Worm (Caenorhabditis elegans) whole organism, L1 larva: ENCODE data around the gene F41E6.17.

Experiments
- ama-1 ChIP-seq: fragments of 150-350 bp; optimal IDR thresholded peaks from 2 replicates; lab custom pipeline; 2014
- ceh-63 ChIP-seq: fragments of 200-800 bp; sonication (Bioruptor generic); optimal IDR thresholded peaks from 2 replicates; lab custom pipeline; 2018; ENCODE audit warnings: mild to moderate bottlenecking, missing genetic modification characterization, missing compliant biosample characterization
- dsc-1 ChIP-seq: sonication (generic microtip); optimal IDR thresholded peaks from 2 replicates; lab custom pipeline; 2016; ENCODE audit warnings: mild to moderate bottlenecking, missing genetic modification characterization, missing compliant biosample characterization
- egl-27 ChIP-seq, 2 experiments: fragments of 150-350 bp in 1 of 2; sonication (generic microtip); optimal IDR thresholded peaks; 3 replicates each; lab custom pipeline; 2017 to 2018; ENCODE audit warnings: missing biosample characterization in 2 of 2, missing genetic modification characterization in 2 of 2, missing genetic modification reagents in 2 of 2
- elt-3 ChIP-seq, 6 experiments: fragments of 150-350 bp in 1 of 6; sonication (generic microtip); optimal IDR thresholded peaks; 2 replicates each; lab custom pipeline; 2017 to 2018; ENCODE audit warnings: missing biosample characterization in 6 of 6, missing genetic modification characterization in 6 of 6, inconsistent platforms in 1 of 6
- lin-15B ChIP-seq: fragments of 150-350 bp; sonication (generic microtip); optimal IDR thresholded peaks from 3 replicates; lab custom pipeline; 2014; ENCODE audit warnings: missing biosample characterization, missing genetic modification characterization
- nhr-90 ChIP-seq: sonication (generic microtip); optimal IDR thresholded peaks from 2 replicates; lab custom pipeline; 2016; ENCODE audit warnings: mild to moderate bottlenecking, missing genetic modification characterization, missing compliant biosample characterization; ENCODE audit not compliant: poor library complexity
- pag-3 ChIP-seq: sonication (generic microtip); optimal IDR thresholded peaks from 2 replicates; lab custom pipeline; 2017; ENCODE audit warnings: missing genetic modification characterization, mild to moderate bottlenecking, missing compliant biosample characterization, antibody characterized with exemption, borderline replicate concordance; ENCODE audit not compliant: insufficient read depth
- skn-1 ChIP-seq: fragments of 150-350 bp; optimal IDR thresholded peaks from 2 replicates; lab custom pipeline; 2014; ENCODE audit warnings: missing biosample characterization, missing genetic modification characterization
- unc-62 ChIP-seq: fragments of 150-350 bp; optimal IDR thresholded peaks from 2 replicates; lab custom pipeline; 2014; ENCODE audit warnings: missing biosample characterization, missing genetic modification reagents, missing genetic modification characterization
- unc-86 ChIP-seq: sonication (generic microtip); optimal IDR thresholded peaks from 2 replicates; lab custom pipeline; 2016; ENCODE audit warnings: missing genetic modification characterization, missing compliant biosample characterization

DNA sequence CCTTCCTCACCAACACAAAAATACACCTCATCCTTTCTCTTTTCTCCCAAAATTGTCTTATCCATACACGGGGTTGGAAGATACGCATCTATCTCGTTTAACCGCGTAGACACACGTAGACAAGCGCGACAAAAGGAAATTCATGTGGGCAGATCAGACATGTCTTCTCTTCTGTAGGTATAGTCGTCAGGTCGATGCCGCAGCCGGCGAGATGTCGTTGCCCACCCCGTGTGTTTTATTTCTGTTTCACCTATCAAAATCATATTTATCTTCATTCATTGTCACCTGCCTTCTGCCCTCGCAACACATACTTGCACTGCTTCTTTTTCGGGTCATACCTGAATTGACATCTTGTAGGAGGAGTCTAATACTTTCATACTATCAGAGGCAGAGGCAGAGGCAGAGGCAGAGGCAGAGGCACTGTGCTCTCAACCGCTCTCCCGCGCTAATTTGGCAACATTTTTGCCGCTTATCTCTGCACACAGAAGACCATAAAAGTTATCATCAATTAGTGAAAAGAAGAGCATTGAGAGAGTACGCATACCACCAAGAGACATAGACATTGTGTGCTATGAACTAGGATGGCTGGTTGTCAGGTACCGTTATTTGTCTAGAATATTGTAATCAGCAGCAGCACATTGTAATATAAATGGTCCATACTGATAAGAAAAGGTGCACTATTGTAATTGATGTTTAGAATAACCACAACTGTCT is 37.5 kb downstream of the F41E6.17 start:
- TF ChIP-seq dsc-1 (tag; lab: Kevin White, UChicago): no peak
- no peak for TF ChIP-seq skn-1 (tag; lab: Kevin White, UChicago)
- TF ChIP-seq unc-86 (tag; lab: Kevin White, UChicago): no peak
- TF ChIP-seq unc-62 (GFP tag; lab: Kevin White, UChicago): no peak
- peak in 3 of 6 experiments; percentile 24 to 61 (median 25) for TF ChIP-seq elt-3 (tag; optimal IDR thresholded peaks at IDR 0.05; lab: Kevin White, UChicago)
- peak; percentile 28 for TF ChIP-seq nhr-90 (tag; lab: Kevin White, UChicago)
- no peak for TF ChIP-seq egl-27 (tag; optimal IDR thresholded peaks at IDR 0.05; lab: Kevin White, UChicago)
- TF ChIP-seq pag-3 (tag; lab: Kevin White, UChicago): no peak
- TF ChIP-seq ceh-63 (GFP tag; lab: Kevin White, UChicago): no peak
- TF ChIP-seq lin-15B (tag; lab: Kevin White, UChicago): no peak
- TF ChIP-seq ama-1: no peak
